Fruit fly (Drosophila melanogaster): Measurements from ENCODE around the gene Oseg4.

Gene Oseg4

dm6 chr3L:1742552-1743097 lies 7.1 kb upstream of the Oseg4 start (continued):
- TF ChIP-seq Mes4 (GFP tag; optimal IDR thresholded peaks at IDR 0.05) (no peak), Hmr (GFP tag; optimal IDR thresholded peaks at IDR 0.05) (no peak), CG10565 (GFP tag; optimal IDR thresholded peaks at IDR 0.05) (no peak), hb (GFP tag; IDR thresholded peaks at IDR 0.05; ENCODE audit: partially characterized antibody) (no peak), CG17568 (GFP tag; optimal IDR thresholded peaks at IDR 0.05) (peak; percentile 27), grn (GFP tag; optimal IDR thresholded peaks at IDR 0.05) (peak; percentile 95), luna (GFP tag; optimal IDR thresholded peaks at IDR 0.05) (no peak), Adf1 (GFP tag; IDR thresholded peaks at IDR 0.05) (no peak), CG7556 (GFP tag; optimal IDR thresholded peaks at IDR 0.05) (no peak), exex (tag; optimal IDR thresholded peaks at IDR 0.05) (no peak), C15 (GFP tag; IDR thresholded peaks at IDR 0.05) (no peak), Atf-2 (GFP tag; optimal IDR thresholded peaks at IDR 0.05) (no peak), CG2712 (tag; optimal IDR thresholded peaks at IDR 0.05) (no peak), CG13894 (tag; optimal IDR thresholded peaks at IDR 0.05) (no peak), Stat92E (GFP tag; optimal IDR thresholded peaks at IDR 0.05) (no peak), wek (GFP tag; optimal IDR thresholded peaks at IDR 0.05) (peak; percentile 50), CG6765 (GFP tag; optimal IDR thresholded peaks at IDR 0.05) (peak; percentile 2), Dad (GFP tag; optimal IDR thresholded peaks at IDR 0.05) (no peak), CG6813 (GFP tag; optimal IDR thresholded peaks at IDR 0.05) (peak; percentile 69), odd (GFP tag; optimal IDR thresholded peaks at IDR 0.05) (no peak), dmrt11E (tag; optimal IDR thresholded peaks at IDR 0.05) (peak; percentile 22), CG15514 (GFP tag; optimal IDR thresholded peaks at IDR 0.05) (peak; percentile 36), phol (tag; optimal IDR thresholded peaks at IDR 0.05) (no peak), CG1602 (GFP tag; optimal IDR thresholded peaks at IDR 0.05) (no peak), Hmx (GFP tag; optimal IDR thresholded peaks at IDR 0.05) (no peak), H2.0 (GFP tag; IDR thresholded peaks at IDR 0.05) (no peak), CG12219 (GFP tag; optimal IDR thresholded peaks at IDR 0.05) (no peak), B-H1 (GFP tag; IDR thresholded peaks at IDR 0.05) (no peak), Ssrp (tag; optimal IDR thresholded peaks at IDR 0.05) (no peak), CG10959 (GFP tag; IDR thresholded peaks at IDR 0.05) (no peak), MBD-R2 (GFP tag; IDR thresholded peaks at IDR 0.05) (no peak), CG10366 (GFP tag; IDR thresholded peaks at IDR 0.05) (0 out of 2 replicates have a peak, but pooled peaks have one; percentile 3), amos (GFP tag; IDR thresholded peaks at IDR 0.05; ENCODE audit: partially characterized antibody) (no peak), CG9609 (GFP tag; optimal IDR thresholded peaks at IDR 0.05) (no peak), Chrac-16 (GFP tag; optimal IDR thresholded peaks at IDR 0.05) (no peak), CG2120 (GFP tag; optimal IDR thresholded peaks at IDR 0.05) (no peak), gcm2 (GFP tag; optimal IDR thresholded peaks at IDR 0.05) (no peak), CG34422 (GFP tag; IDR thresholded peaks at IDR 0.05) (no peak), zen (tag; optimal IDR thresholded peaks at IDR 0.05) (no peak), sr (GFP tag; IDR thresholded peaks at IDR 0.05) (peak; percentile 17; the same call in 1 of the 3 replicates), psq (GFP tag; optimal IDR thresholded peaks at IDR 0.05) (no peak), CG8281 (tag; optimal IDR thresholded peaks at IDR 0.05) (peak; percentile 78), CG10543 (GFP tag; optimal IDR thresholded peaks at IDR 0.05) (no peak), onecut (GFP tag; IDR thresholded peaks at IDR 0.05) (peak; percentile 16), Rfx (GFP tag; IDR thresholded peaks at IDR 0.05) (peak; percentile 25; the same call in 1 of the 2 replicates), sug (tag; optimal IDR thresholded peaks at IDR 0.05) (peak; percentile 98), Mad (GFP tag; optimal IDR thresholded peaks at IDR 0.05) (no peak), HLH54F (GFP tag; optimal IDR thresholded peaks at IDR 0.05) (no peak), Hr3 (GFP tag; optimal IDR thresholded peaks at IDR 0.05) (no peak), NK7.1 (GFP tag; optimal IDR thresholded peaks at IDR 0.05) (no peak), ken (GFP tag; IDR thresholded peaks at IDR 0.05) (0 out of 3 replicates have a peak, but pooled peaks have one; percentile 49)
